Fruit fly (Drosophila melanogaster) whole organism, embryonic: Measurements from ENCODE around the gene ssp7.

Experiments used
- Atf6 ChIP-seq: fragments of 200-800 bp; sonication (Bioruptor generic); IDR thresholded peaks from 2 replicates; pipeline ENCODE4 v1.3.6; 2022; ENCODE audit warnings: missing biosample characterization, missing genetic modification characterization
- Bteb2 ChIP-seq: fragments of 200-800 bp; sonication (Bioruptor generic); optimal IDR thresholded peaks from 2 replicates; lab custom pipeline; 2016; ENCODE audit warnings: missing biosample characterization, missing genetic modification characterization
- CG16813 ChIP-seq: fragments of 200-800 bp; sonication (Bioruptor generic); IDR thresholded peaks from 3 replicates; pipeline ENCODE4 v1.3.6; 2022; ENCODE audit warnings: missing biosample characterization, missing genetic modification characterization; ENCODE audit not compliant: partially characterized antibody
- CG17186 ChIP-seq: fragments of 200-800 bp; sonication (Bioruptor generic); optimal IDR thresholded peaks from 3 replicates; lab custom pipeline; 2017; ENCODE audit warnings: missing biosample characterization, missing genetic modification reagents, missing genetic modification characterization
- CG2120 ChIP-seq: fragments of 200-800 bp; sonication (Bioruptor generic); optimal IDR thresholded peaks from 3 replicates; lab custom pipeline; 2016; ENCODE audit warnings: missing biosample characterization, missing genetic modification characterization
- CG2875 ChIP-seq: fragments of 200-800 bp; sonication (Bioruptor generic); optimal IDR thresholded peaks from 2 replicates; lab custom pipeline; 2017; ENCODE audit warnings: missing biosample characterization, mild to moderate bottlenecking, missing genetic modification characterization, missing genetic modification reagents
- CG2889 ChIP-seq: fragments of 200-800 bp; sonication (Bioruptor generic); IDR thresholded peaks from 3 replicates; pipeline ENCODE4 v1.3.6; 2022; ENCODE audit warnings: missing biosample characterization, missing genetic modification characterization
- CG30403 ChIP-seq: fragments of 200-800 bp; sonication (Bioruptor generic); optimal IDR thresholded peaks from 3 replicates; lab custom pipeline; 2016; ENCODE audit warnings: missing biosample characterization, missing genetic modification characterization
- CG32767 ChIP-seq: fragments of 200-800 bp; sonication (Bioruptor generic); IDR thresholded peaks from 2 replicates; pipeline ENCODE4 v1.3.6; 2022; ENCODE audit warnings: missing biosample characterization, missing genetic modification characterization
- CG4854 ChIP-seq: fragments of 200-800 bp; sonication (Bioruptor generic); optimal IDR thresholded peaks from 2 replicates; lab custom pipeline; 2016; ENCODE audit warnings: missing biosample characterization, missing genetic modification characterization, inconsistent platforms
- CG6765 ChIP-seq: fragments of 200-800 bp; sonication (Bioruptor generic); optimal IDR thresholded peaks from 3 replicates; lab custom pipeline; 2017; ENCODE audit warnings: missing biosample characterization, mild to moderate bottlenecking, missing genetic modification characterization
- CG7357 ChIP-seq: fragments of 200-800 bp; sonication (Bioruptor generic); IDR thresholded peaks from 3 replicates; pipeline ENCODE4 v1.3.6; 2022; ENCODE audit warnings: missing biosample characterization, missing genetic modification characterization
- CG8089 ChIP-seq: fragments of 200-800 bp; sonication (Bioruptor generic); optimal IDR thresholded peaks from 3 replicates; lab custom pipeline; 2016; ENCODE audit warnings: missing biosample characterization, missing genetic modification characterization
- CG8944 ChIP-seq: fragments of 200-800 bp; sonication (Bioruptor generic); optimal IDR thresholded peaks from 3 replicates; lab custom pipeline; 2016; ENCODE audit warnings: missing biosample characterization, missing genetic modification characterization
- CrebB ChIP-seq: fragments of 200-800 bp; sonication (Bioruptor generic); optimal IDR thresholded peaks from 3 replicates; lab custom pipeline; 2018; ENCODE audit warnings: missing biosample characterization, mild to moderate bottlenecking, missing genetic modification characterization
- Dref ChIP-seq: fragments of 200-800 bp; sonication (Bioruptor generic); IDR thresholded peaks from 2 replicates; pipeline ENCODE4 v1.3.6; 2022; ENCODE audit warnings: missing biosample characterization, missing genetic modification characterization
- Drgx ChIP-seq: fragments of 200-800 bp; sonication (Bioruptor generic); IDR thresholded peaks from 2 replicates; pipeline ENCODE4 v1.3.6; 2022; ENCODE audit warnings: missing biosample characterization, missing genetic modification characterization
- ERR ChIP-seq: fragments of 200-800 bp; sonication (Bioruptor generic); optimal IDR thresholded peaks from 2 replicates; lab custom pipeline; 2016; ENCODE audit warnings: missing biosample characterization, missing genetic modification characterization
- Elba2 ChIP-seq: fragments of 200-800 bp; sonication (Bioruptor generic); optimal IDR thresholded peaks from 3 replicates; lab custom pipeline; 2016; ENCODE audit warnings: missing biosample characterization, missing genetic modification characterization
- HHEX ChIP-seq: fragments of 200-800 bp; sonication (Bioruptor generic); optimal IDR thresholded peaks from 3 replicates; lab custom pipeline; 2017; ENCODE audit warnings: missing biosample characterization, mild to moderate bottlenecking, missing genetic modification characterization, missing genetic modification reagents
- HmgZ ChIP-seq: fragments of 200-800 bp; sonication (Bioruptor generic); optimal IDR thresholded peaks from 2 replicates; lab custom pipeline; 2018; ENCODE audit warnings: missing biosample characterization, mild to moderate bottlenecking, missing genetic modification characterization
- Hmx ChIP-seq: fragments of 200-800 bp; sonication (Bioruptor generic); optimal IDR thresholded peaks from 2 replicates; lab custom pipeline; 2016; ENCODE audit warnings: missing biosample characterization, missing genetic modification characterization
- Kr ChIP-seq: fragments of 200-800 bp; sonication (Bioruptor generic); optimal IDR thresholded peaks from 2 replicates; lab custom pipeline; 2017; ENCODE audit warnings: missing biosample characterization, mild to moderate bottlenecking, missing genetic modification characterization
- NC2α ChIP-seq: fragments of 200-800 bp; sonication (Bioruptor generic); optimal IDR thresholded peaks from 2 replicates; lab custom pipeline; 2016; ENCODE audit warnings: missing biosample characterization, missing genetic modification characterization
- Rx ChIP-seq: fragments of 200-800 bp; sonication (Bioruptor generic); IDR thresholded peaks from 2 replicates; pipeline ENCODE4 v1.3.6; 2022; ENCODE audit warnings: missing biosample characterization, missing genetic modification characterization
- Xbp1 ChIP-seq: fragments of 200-800 bp; sonication (Bioruptor generic); optimal IDR thresholded peaks from 3 replicates; lab custom pipeline; 2016; ENCODE audit warnings: missing biosample characterization, mild to moderate bottlenecking, missing genetic modification characterization
- chif ChIP-seq, 2 experiments: fragments of 200-800 bp; sonication (Bioruptor generic); optimal IDR thresholded peaks; 3 replicates each; lab custom pipeline; 2016; ENCODE audit warnings: missing biosample characterization in 2 of 2, missing genetic modification characterization in 2 of 2
- chinmo ChIP-seq: fragments of 200-800 bp; sonication (Bioruptor generic); IDR thresholded peaks from 4 replicates; pipeline ENCODE4 v1.3.6; 2022; ENCODE audit warnings: missing biosample characterization, missing genetic modification characterization; ENCODE audit not compliant: partially characterized antibody
- crp ChIP-seq, 2 experiments: fragments of 200-800 bp; sonication (Bioruptor generic); optimal IDR thresholded peaks; 2 replicates in 1 of 2; 3 replicates in 1 of 2; lab custom pipeline; 2017; ENCODE audit warnings: missing biosample characterization in 2 of 2, missing genetic modification characterization in 2 of 2, mild to moderate bottlenecking in 1 of 2, moderate library complexity in 1 of 2
- dm ChIP-seq: fragments of 200-800 bp; sonication (Bioruptor generic); optimal IDR thresholded peaks from 3 replicates; lab custom pipeline; 2016; ENCODE audit warnings: missing biosample characterization, missing genetic modification characterization
- exex ChIP-seq: fragments of 200-800 bp; sonication (Bioruptor generic); optimal IDR thresholded peaks from 4 replicates; lab custom pipeline; 2018; ENCODE audit warnings: missing biosample characterization, mild to moderate bottlenecking, missing genetic modification characterization, moderate library complexity
- gt ChIP-seq: fragments of 200-800 bp; sonication (Bioruptor generic); IDR thresholded peaks from 2 replicates; pipeline ENCODE4 v1.3.6; 2022; ENCODE audit warnings: missing biosample characterization, missing genetic modification characterization
- lbe ChIP-seq: fragments of 200-800 bp; sonication (Bioruptor generic); optimal IDR thresholded peaks from 2 replicates; lab custom pipeline; 2016; ENCODE audit warnings: missing biosample characterization, mild to moderate bottlenecking, missing genetic modification characterization
- lilli ChIP-seq: fragments of 200-800 bp; sonication (Bioruptor generic); optimal IDR thresholded peaks from 3 replicates; lab custom pipeline; 2016; ENCODE audit warnings: missing biosample characterization, missing genetic modification characterization
- maf-S ChIP-seq: fragments of 200-800 bp; sonication (Bioruptor generic); optimal IDR thresholded peaks from 2 replicates; lab custom pipeline; 2016; ENCODE audit warnings: missing biosample characterization, missing genetic modification characterization
- mam ChIP-seq: fragments of 200-800 bp; sonication (Bioruptor generic); optimal IDR thresholded peaks from 3 replicates; lab custom pipeline; 2016; ENCODE audit warnings: missing biosample characterization, missing genetic modification characterization
- nau ChIP-seq: fragments of 200-800 bp; sonication (Bioruptor generic); optimal IDR thresholded peaks from 3 replicates; lab custom pipeline; 2017; ENCODE audit warnings: missing biosample characterization, mild to moderate bottlenecking, missing genetic modification characterization, missing genetic modification reagents
- nerfin-1 ChIP-seq: fragments of 200-800 bp; sonication (Bioruptor generic); optimal IDR thresholded peaks from 3 replicates; lab custom pipeline; 2019; ENCODE audit warnings: missing biosample characterization, mild to moderate bottlenecking, missing genetic modification characterization, moderate library complexity
- nerfin-2 ChIP-seq: fragments of 200-800 bp; sonication (Bioruptor generic); IDR thresholded peaks from 2 replicates; pipeline ENCODE4 v1.3.6; 2022; ENCODE audit warnings: missing biosample characterization, missing genetic modification characterization; ENCODE audit not compliant: partially characterized antibody
- nom ChIP-seq: fragments of 200-800 bp; sonication (Bioruptor generic); optimal IDR thresholded peaks from 2 replicates; lab custom pipeline; 2017; ENCODE audit warnings: missing biosample characterization, missing genetic modification characterization, mild to moderate bottlenecking, moderate library complexity, missing genetic modification reagents
- pho ChIP-seq: fragments of 200-800 bp; sonication (Bioruptor generic); optimal IDR thresholded peaks from 2 replicates; lab custom pipeline; 2016; ENCODE audit warnings: missing biosample characterization, missing genetic modification characterization
- phol ChIP-seq: fragments of 200-800 bp; sonication (Bioruptor generic); optimal IDR thresholded peaks from 3 replicates; lab custom pipeline; 2018; ENCODE audit warnings: missing biosample characterization, mild to moderate bottlenecking, missing genetic modification characterization, moderate library complexity
- scrt ChIP-seq: fragments of 200-800 bp; sonication (Bioruptor generic); optimal IDR thresholded peaks from 2 replicates; lab custom pipeline; 2018; ENCODE audit warnings: missing biosample characterization, mild to moderate bottlenecking, missing genetic modification characterization, moderate library complexity
- sima ChIP-seq: fragments of 200-800 bp; sonication (Bioruptor generic); optimal IDR thresholded peaks from 2 replicates; lab custom pipeline; 2016; ENCODE audit warnings: missing biosample characterization, missing genetic modification characterization
- sob ChIP-seq: fragments of 200-800 bp; sonication (Bioruptor generic); IDR thresholded peaks from 2 replicates; pipeline ENCODE4 v1.3.6; 2022; ENCODE audit warnings: missing biosample characterization, missing genetic modification characterization
- tgo ChIP-seq: fragments of 200-800 bp; sonication (Bioruptor generic); IDR thresholded peaks from 3 replicates; pipeline ENCODE4 v1.3.6; 2022; ENCODE audit warnings: missing biosample characterization, missing genetic modification characterization
- vvl ChIP-seq: fragments of 200-800 bp; sonication (Bioruptor generic); IDR thresholded peaks from 2 replicates; pipeline ENCODE4 v1.3.6; 2022; ENCODE audit warnings: missing biosample characterization, missing genetic modification characterization
- wor ChIP-seq: fragments of 200-800 bp; sonication (Bioruptor generic); IDR thresholded peaks from 2 replicates; pipeline ENCODE4 v1.3.6; 2022; ENCODE audit warnings: missing biosample characterization, missing genetic modification characterization

ssp7 gene

dm6 chrX:11136587-11137512, 3.2 kb downstream of the ssp7 start, which contains the start of gene Klp10A (continued):
- TF ChIP-seq Bteb2 (GFP tag; lab: Kevin White, UChicago) (no peak), HHEX (GFP tag; lab: Kevin White, UChicago) (peak; percentile 7), Xbp1 (GFP tag; lab: Kevin White, UChicago) (peak; percentile 36), phol (tag; lab: Kevin White, UChicago) (peak; percentile 93), CG4854 (peak; percentile 1), gt (GFP tag; lab: Robert Waterston, UW) (no peak), nom (GFP tag; lab: Kevin White, UChicago) (peak; percentile 7), crp (GFP tag; optimal IDR thresholded peaks at IDR 0.05; lab: Kevin White, UChicago) (peak in 1 of 2 experiments; percentile 76), dm (GFP tag; lab: Kevin White, UChicago) (peak; percentile 0), CG2120 (peak; percentile 36), CG2889 (GFP tag; lab: Robert Waterston, UW) (no peak), Elba2 (GFP tag; lab: Kevin White, UChicago) (peak; percentile 73), nerfin-1 (tag; lab: Kevin White, UChicago) (peak; percentile 87), maf-S (peak; percentile 5), lilli (GFP tag; lab: Kevin White, UChicago) (peak; percentile 28), CG8944 (GFP tag; lab: Kevin White, UChicago) (no peak), HmgZ (tag; lab: Kevin White, UChicago) (peak; percentile 22), CG16813 (GFP tag; lab: Robert Waterston, UW) (no peak), CG30403 (peak; percentile 33), Dref (peak; percentile 29; the same call in 1 of the 2 replicates), Rx (GFP tag; lab: Robert Waterston, UW) (0 out of 2 replicates have a peak, but pooled peaks have one; percentile 23), exex (tag; lab: Kevin White, UChicago) (no peak), CG8089 (GFP tag; lab: Kevin White, UChicago) (no peak), Atf6 (GFP tag; lab: Robert Waterston, UW) (no peak), CG7357 (no peak), scrt (GFP tag; lab: Kevin White, UChicago) (no peak), mam (GFP tag; lab: Kevin White, UChicago) (peak; percentile 42), Hmx (GFP tag; lab: Kevin White, UChicago) (no peak), chif (GFP tag; optimal IDR thresholded peaks at IDR 0.05; lab: Kevin White, UChicago) (no peak), nerfin-2 (no peak), ERR (GFP tag; lab: Kevin White, UChicago) (no peak), chinmo (0 out of 4 replicates have a peak, but pooled peaks have one; percentile 47), sima (GFP tag; lab: Kevin White, UChicago) (no peak), CG2875 (GFP tag; lab: Kevin White, UChicago) (no peak), CG32767 (GFP tag; lab: Robert Waterston, UW) (0 out of 2 replicates have a peak, but pooled peaks have one; percentile 24), wor (GFP tag; lab: Robert Waterston, UW) (no peak), nau (GFP tag; lab: Kevin White, UChicago) (no peak), CG6765 (GFP tag; lab: Kevin White, UChicago) (no peak), CrebB (tag; lab: Kevin White, UChicago) (no peak), lbe (GFP tag; lab: Kevin White, UChicago) (peak; percentile 48), sob (GFP tag; lab: Robert Waterston, UW) (peak; percentile 43; the same call in 1 of the 2 replicates), CG17186 (GFP tag; lab: Kevin White, UChicago) (peak; percentile 47), vvl (GFP tag; lab: Robert Waterston, UW) (peak; percentile 9; the same call in 1 of the 2 replicates), tgo (GFP tag; lab: Robert Waterston, UW) (no peak), Drgx (GFP tag; lab: Robert Waterston, UW) (no peak), NC2α (GFP tag; lab: Kevin White, UChicago) (peak; percentile 34), Kr (GFP tag; lab: Kevin White, UChicago) (no peak), pho (peak; percentile 7)
